Fruit fly (Drosophila melanogaster): ENCODE measurements around the gene Sfp26Ad.

Gene Sfp26Ad

dm6 chr2L:5906893-5907850 is 35.9 kb downstream of the Sfp26Ad start, which contains the start of gene bchs:
Gene bchs (plus strand): TSS chr2L:5907169.
- TF ChIP-seq noc (tag; optimal IDR thresholded peaks at IDR 0.05), result peak; percentile 18

- no peak for TF ChIP-seq noc (tag; optimal IDR thresholded peaks at IDR 0.05)
These were observed 38.5 kb downstream of the Sfp26Ad start, which contains the start of gene CG9021 for dm6 chr2L:5904585-5904984. Gene CG9021 (minus strand): TSS chr2L:5904689.

dm6 chr2L:5902898-5903297 is 40.2 kb downstream of the Sfp26Ad start:
- no peak for TF ChIP-seq noc (tag; optimal IDR thresholded peaks at IDR 0.05)

dm6 chr2L:5901553-5901952 is 41.6 kb downstream of the Sfp26Ad start:
- TF ChIP-seq noc (tag; optimal IDR thresholded peaks at IDR 0.05), result no peak

- no peak for TF ChIP-seq noc (tag; optimal IDR thresholded peaks at IDR 0.05)
These were observed 43.9 kb downstream of the Sfp26Ad start for dm6 chr2L:5899170-5899708.

dm6 chr2L:5894533-5894932 is 48.6 kb downstream of the Sfp26Ad start:
- TF ChIP-seq noc (tag; optimal IDR thresholded peaks at IDR 0.05), result no peak

dm6 chr2L:5893796-5894195 is 49.3 kb downstream of the Sfp26Ad start, which contains the start of gene Acp26Aa:
Gene Acp26Aa (minus strand): TSS chr2L:5893896.
- no peak for TF ChIP-seq noc (tag; optimal IDR thresholded peaks at IDR 0.05)

dm6 chr2L:5892762-5893161 is 50.3 kb downstream of the Sfp26Ad start, which contains the start of gene Acp26Ab:
Gene Acp26Ab (minus strand): TSS chr2L:5892862.
- no peak for TF ChIP-seq noc (tag; optimal IDR thresholded peaks at IDR 0.05)

Measured in whole organism, larva.